Fruit fly (Drosophila melanogaster) whole organism, embryonic: ENCODE data around the gene ATPsynB.

Experiments
- Adf1 ChIP-seq: fragments of 200-800 bp; sonication (Bioruptor generic); IDR thresholded peaks from 2 replicates; pipeline ENCODE4 v1.3.6; 2022; ENCODE audit warnings: missing biosample characterization, missing genetic modification characterization
- CG10979 ChIP-seq: fragments of 200-800 bp; sonication (Bioruptor generic); optimal IDR thresholded peaks from 2 replicates; lab custom pipeline; 2018; ENCODE audit warnings: missing biosample characterization, mild to moderate bottlenecking, missing genetic modification characterization, moderate library complexity
- CG11695 ChIP-seq: fragments of 200-800 bp; sonication (Bioruptor generic); IDR thresholded peaks from 3 replicates; pipeline ENCODE4 v1.3.6; 2022; ENCODE audit warnings: missing biosample characterization, missing genetic modification characterization
- CG13894 ChIP-seq: fragments of 200-800 bp; sonication (Bioruptor generic); optimal IDR thresholded peaks from 3 replicates; lab custom pipeline; 2018; ENCODE audit warnings: missing biosample characterization, mild to moderate bottlenecking, missing genetic modification characterization, moderate library complexity
- CG15601 ChIP-seq: fragments of 200-800 bp; sonication (Bioruptor generic); optimal IDR thresholded peaks from 3 replicates; lab custom pipeline; 2019; ENCODE audit warnings: missing biosample characterization, mild to moderate bottlenecking, missing genetic modification characterization, moderate library complexity
- CG18476 ChIP-seq: fragments of 200-800 bp; sonication (Bioruptor generic); optimal IDR thresholded peaks from 2 replicates; lab custom pipeline; 2016; ENCODE audit warnings: missing biosample characterization, mild to moderate bottlenecking, missing genetic modification characterization
- CG18599 ChIP-seq: fragments of 200-800 bp; sonication (Bioruptor generic); optimal IDR thresholded peaks from 3 replicates; lab custom pipeline; 2017; ENCODE audit warnings: missing biosample characterization, missing genetic modification characterization, mild to moderate bottlenecking, moderate library complexity, missing genetic modification reagents
- CG2120 ChIP-seq: fragments of 200-800 bp; sonication (Bioruptor generic); optimal IDR thresholded peaks from 3 replicates; lab custom pipeline; 2016; ENCODE audit warnings: missing biosample characterization, missing genetic modification characterization
- CG30431 ChIP-seq: fragments of 200-800 bp; sonication (Bioruptor generic); optimal IDR thresholded peaks from 2 replicates; lab custom pipeline; 2017; ENCODE audit warnings: missing biosample characterization, missing genetic modification characterization
- CG31224 ChIP-seq: fragments of 200-800 bp; sonication (Bioruptor generic); IDR thresholded peaks from 2 replicates; pipeline ENCODE4 v1.3.6; 2022; ENCODE audit warnings: missing biosample characterization, missing genetic modification characterization
- CG33213 ChIP-seq: fragments of 200-800 bp; sonication (Bioruptor generic); optimal IDR thresholded peaks from 3 replicates; lab custom pipeline; 2016; ENCODE audit warnings: missing biosample characterization, missing genetic modification characterization
- CG3407 ChIP-seq: fragments of 200-800 bp; sonication (Bioruptor generic); optimal IDR thresholded peaks from 2 replicates; lab custom pipeline; 2018; ENCODE audit warnings: missing biosample characterization, mild to moderate bottlenecking, missing genetic modification characterization
- CG43689 ChIP-seq: fragments of 200-800 bp; sonication (Bioruptor generic); IDR thresholded peaks from 2 replicates; pipeline ENCODE4 v1.3.6; 2022; ENCODE audit warnings: missing biosample characterization, missing genetic modification characterization
- CG4404 ChIP-seq: fragments of 200-800 bp; sonication (Bioruptor generic); IDR thresholded peaks from 2 replicates; pipeline ENCODE4 v1.3.6; 2022; ENCODE audit warnings: missing biosample characterization, missing genetic modification characterization
- CG5180 ChIP-seq: fragments of 200-800 bp; sonication (Bioruptor generic); optimal IDR thresholded peaks from 3 replicates; lab custom pipeline; 2017; ENCODE audit warnings: missing biosample characterization, missing genetic modification characterization, mild to moderate bottlenecking, moderate library complexity, missing genetic modification reagents
- CG6854 ChIP-seq: fragments of 200-800 bp; sonication (Bioruptor generic); optimal IDR thresholded peaks from 3 replicates; lab custom pipeline; 2017; ENCODE audit warnings: missing biosample characterization, mild to moderate bottlenecking, missing genetic modification characterization
- CG8924 ChIP-seq: fragments of 200-800 bp; optimal IDR thresholded peaks from 3 replicates; lab custom pipeline; 2019; ENCODE audit warnings: missing biosample characterization, mild to moderate bottlenecking, missing genetic modification characterization, moderate library complexity
- CG9437 ChIP-seq: fragments of 200-800 bp; sonication (Bioruptor generic); optimal IDR thresholded peaks from 2 replicates; lab custom pipeline; 2018; ENCODE audit warnings: missing biosample characterization, mild to moderate bottlenecking, missing genetic modification characterization
- CG9609 ChIP-seq: fragments of 200-800 bp; sonication (Bioruptor generic); optimal IDR thresholded peaks from 3 replicates; lab custom pipeline; 2016; ENCODE audit warnings: missing biosample characterization, missing genetic modification characterization
- CrebB ChIP-seq: fragments of 200-800 bp; sonication (Bioruptor generic); optimal IDR thresholded peaks from 3 replicates; lab custom pipeline; 2018; ENCODE audit warnings: missing biosample characterization, mild to moderate bottlenecking, missing genetic modification characterization
- D19B ChIP-seq: fragments of 200-800 bp; sonication (Bioruptor generic); optimal IDR thresholded peaks from 2 replicates; lab custom pipeline; 2017; ENCODE audit warnings: missing biosample characterization, mild to moderate bottlenecking, missing genetic modification characterization
- Dbx ChIP-seq: fragments of 200-800 bp; sonication (Bioruptor generic); IDR thresholded peaks from 3 replicates; pipeline ENCODE4 v1.3.6; 2022; ENCODE audit warnings: missing biosample characterization, missing genetic modification characterization
- E2f2 ChIP-seq: fragments of 200-800 bp; sonication (Bioruptor generic); IDR thresholded peaks from 2 replicates; pipeline ENCODE4 v1.3.6; 2022; ENCODE audit warnings: missing biosample characterization, missing genetic modification characterization
- Fer1 ChIP-seq: fragments of 200-800 bp; sonication (Bioruptor generic); optimal IDR thresholded peaks from 2 replicates; lab custom pipeline; 2017; ENCODE audit warnings: missing biosample characterization, mild to moderate bottlenecking, missing genetic modification characterization
- HLH54F ChIP-seq: fragments of 200-800 bp; sonication (Bioruptor generic); optimal IDR thresholded peaks from 3 replicates; lab custom pipeline; 2016; ENCODE audit warnings: missing biosample characterization, missing genetic modification characterization
- MBD-R2 ChIP-seq: fragments of 200-800 bp; sonication (Bioruptor generic); IDR thresholded peaks from 2 replicates; pipeline ENCODE4 v1.3.6; 2022; ENCODE audit warnings: missing biosample characterization, missing genetic modification characterization
- Mes4 ChIP-seq: fragments of 200-800 bp; sonication (Bioruptor generic); optimal IDR thresholded peaks from 2 replicates; lab custom pipeline; 2016; ENCODE audit warnings: missing biosample characterization, missing genetic modification characterization
- Sox102F ChIP-seq: fragments of 200-800 bp; sonication (Bioruptor generic); optimal IDR thresholded peaks from 2 replicates; lab custom pipeline; 2018; ENCODE audit warnings: missing biosample characterization, mild to moderate bottlenecking, missing genetic modification characterization, moderate library complexity
- TFAM ChIP-seq: fragments of 200-800 bp; sonication (Bioruptor generic); optimal IDR thresholded peaks from 2 replicates; lab custom pipeline; 2017; ENCODE audit warnings: missing biosample characterization, missing genetic modification characterization, inconsistent platforms
- Vsx1 ChIP-seq: fragments of 200-800 bp; sonication (Bioruptor generic); optimal IDR thresholded peaks from 2 replicates; lab custom pipeline; 2017; ENCODE audit warnings: missing biosample characterization, mild to moderate bottlenecking, missing genetic modification characterization, missing genetic modification reagents
- bigmax ChIP-seq: fragments of 200-800 bp; sonication (Bioruptor generic); optimal IDR thresholded peaks from 2 replicates; lab custom pipeline; 2018; ENCODE audit warnings: missing biosample characterization, mild to moderate bottlenecking, missing genetic modification characterization
- corto ChIP-seq: fragments of 200-800 bp; sonication (Bioruptor generic); optimal IDR thresholded peaks from 2 replicates; lab custom pipeline; 2016; ENCODE audit warnings: missing biosample characterization, mild to moderate bottlenecking, missing genetic modification characterization, moderate library complexity
- dm ChIP-seq: fragments of 200-800 bp; sonication (Bioruptor generic); optimal IDR thresholded peaks from 3 replicates; lab custom pipeline; 2016; ENCODE audit warnings: missing biosample characterization, missing genetic modification characterization
- dmrt99B ChIP-seq: fragments of 200-800 bp; sonication (Bioruptor generic); optimal IDR thresholded peaks from 2 replicates; lab custom pipeline; 2018; ENCODE audit warnings: missing biosample characterization, mild to moderate bottlenecking, missing genetic modification characterization, moderate library complexity
- ems ChIP-seq: fragments of 200-800 bp; sonication (Bioruptor generic); optimal IDR thresholded peaks from 3 replicates; lab custom pipeline; 2016; ENCODE audit warnings: missing biosample characterization, missing genetic modification characterization
- eyg ChIP-seq: fragments of 200-800 bp; sonication (Bioruptor generic); optimal IDR thresholded peaks from 3 replicates; lab custom pipeline; 2016; ENCODE audit warnings: missing biosample characterization, missing genetic modification characterization
- fru ChIP-seq: fragments of >200 bp; optimal IDR thresholded peaks from 2 replicates; lab custom pipeline; 2017
- gro ChIP-seq: fragments of 200-800 bp; sonication (Bioruptor generic); optimal IDR thresholded peaks from 2 replicates; lab custom pipeline; 2016; ENCODE audit warnings: missing biosample characterization, missing genetic modification characterization
- jing ChIP-seq: fragments of 200-800 bp; sonication (Bioruptor generic); optimal IDR thresholded peaks from 2 replicates; lab custom pipeline; 2018; ENCODE audit warnings: missing biosample characterization, mild to moderate bottlenecking, missing genetic modification characterization
- knrl ChIP-seq: fragments of 200-800 bp; sonication (Bioruptor generic); IDR thresholded peaks from 3 replicates; pipeline ENCODE4 v1.3.6; 2022; ENCODE audit warnings: missing biosample characterization, missing genetic modification characterization; ENCODE audit not compliant: partially characterized antibody
- lab ChIP-seq: fragments of 200-800 bp; sonication (Bioruptor generic); optimal IDR thresholded peaks from 3 replicates; lab custom pipeline; 2017; ENCODE audit warnings: missing biosample characterization, missing genetic modification characterization, mild to moderate bottlenecking, moderate library complexity, missing genetic modification reagents
- mld ChIP-seq: fragments of 200-800 bp; sonication (Bioruptor generic); IDR thresholded peaks from 3 replicates; pipeline ENCODE4 v1.3.6; 2022; ENCODE audit warnings: missing biosample characterization, missing genetic modification characterization; ENCODE audit not compliant: partially characterized antibody
- pita ChIP-seq: fragments of 200-800 bp; sonication (Bioruptor generic); optimal IDR thresholded peaks from 2 replicates; lab custom pipeline; 2017; ENCODE audit warnings: missing biosample characterization, mild to moderate bottlenecking, missing genetic modification characterization
- psq ChIP-seq: fragments of 200-800 bp; sonication (Bioruptor generic); optimal IDR thresholded peaks from 2 replicates; lab custom pipeline; 2017; ENCODE audit warnings: missing biosample characterization, missing genetic modification characterization
- scrt ChIP-seq: fragments of 200-800 bp; sonication (Bioruptor generic); optimal IDR thresholded peaks from 2 replicates; lab custom pipeline; 2018; ENCODE audit warnings: missing biosample characterization, mild to moderate bottlenecking, missing genetic modification characterization, moderate library complexity
- sens ChIP-seq: fragments of 200-800 bp; sonication (Bioruptor generic); peaks from one replicate; lab custom pipeline; 2016; ENCODE audit warnings: missing biosample characterization, missing genetic modification characterization
- slbo ChIP-seq: fragments of 200-800 bp; sonication (Bioruptor generic); IDR thresholded peaks from 2 replicates; pipeline ENCODE4 v1.3.6; 2022; ENCODE audit warnings: missing biosample characterization, missing genetic modification characterization
- sob ChIP-seq: fragments of 200-800 bp; sonication (Bioruptor generic); IDR thresholded peaks from 2 replicates; pipeline ENCODE4 v1.3.6; 2022; ENCODE audit warnings: missing biosample characterization, missing genetic modification characterization
- sqz ChIP-seq: fragments of 200-800 bp; sonication (Bioruptor generic); optimal IDR thresholded peaks from 3 replicates; lab custom pipeline; 2018; ENCODE audit warnings: missing biosample characterization, mild to moderate bottlenecking, missing genetic modification characterization

ATPsynB gene

dm6 chr3L:9718929-9719328 lies 10.9 kb upstream of the ATPsynB start, which contains the start of the genes CG18178 and CG14174 (continued):
- no peak for TF ChIP-seq dmrt99B (tag; lab: Kevin White, UChicago)
- no peak for TF ChIP-seq TFAM (GFP tag; lab: Kevin White, UChicago)
- TF ChIP-seq bigmax (GFP tag; lab: Kevin White, UChicago), result no peak
- TF ChIP-seq CG6854, result no peak
- peak; percentile 80 for TF ChIP-seq sob (GFP tag; lab: Robert Waterston, UW)
- TF ChIP-seq Adf1 (GFP tag; lab: Robert Waterston, UW), result no peak
- peak; percentile 74 for TF ChIP-seq CG10979
- peak; percentile 78 for TF ChIP-seq CG13894
- TF ChIP-seq CG18476 (GFP tag; lab: Kevin White, UChicago), result peak; percentile 38
- no peak for TF ChIP-seq CG33213 (GFP tag; lab: Kevin White, UChicago)
- peak; percentile 67 for TF ChIP-seq CG2120 (GFP tag; lab: Kevin White, UChicago)
- peak; percentile 56 for TF ChIP-seq E2f2 (GFP tag; lab: Robert Waterston, UW)
- peak; percentile 14 for TF ChIP-seq CrebB (tag; lab: Kevin White, UChicago)
- TF ChIP-seq HLH54F, result no peak
- TF ChIP-seq CG18599 (GFP tag; lab: Kevin White, UChicago), result peak; percentile 73
- peak; percentile 25 for TF ChIP-seq CG30431
- peak; percentile 62 for TF ChIP-seq CG4404 (GFP tag; lab: Robert Waterston, UW)
- no peak for TF ChIP-seq mld
- peak; percentile 80 for TF ChIP-seq CG8924
- TF ChIP-seq sqz (GFP tag; lab: Kevin White, UChicago), result no peak
- peak; percentile 12 for TF ChIP-seq psq (GFP tag; lab: Kevin White, UChicago)
- peak; percentile 69 for TF ChIP-seq CG15601 (tag; lab: Kevin White, UChicago)
- TF ChIP-seq CG9609 (GFP tag; lab: Kevin White, UChicago), result no peak
- TF ChIP-seq ems, result no peak
- TF ChIP-seq Mes4 (GFP tag; lab: Kevin White, UChicago), result no peak
- no peak for TF ChIP-seq CG5180 (GFP tag; lab: Kevin White, UChicago)
- TF ChIP-seq eyg (GFP tag; lab: Kevin White, UChicago), result no peak
- TF ChIP-seq Sox102F (GFP tag; lab: Kevin White, UChicago), result peak; percentile 71
- no peak for TF ChIP-seq pita (GFP tag; lab: Kevin White, UChicago)
- peak; percentile 88 for TF ChIP-seq MBD-R2 (GFP tag; lab: Robert Waterston, UW)
- peak; percentile 89 for TF ChIP-seq sens (GFP tag; lab: Kevin White, UChicago)
- peak; percentile 14; the same call in 1 of the 2 replicates for TF ChIP-seq CG31224 (GFP tag; lab: Robert Waterston, UW)
- TF ChIP-seq dm, result peak; percentile 84
- no peak for TF ChIP-seq CG3407 (GFP tag; lab: Kevin White, UChicago)
- no peak for TF ChIP-seq D19B (GFP tag; lab: Kevin White, UChicago)
- 0 out of 3 replicates have a peak, but pooled peaks have one; percentile 26 for TF ChIP-seq knrl (GFP tag; lab: Robert Waterston, UW)
- TF ChIP-seq scrt, result no peak
- peak; percentile 78 for TF ChIP-seq Fer1
- TF ChIP-seq fru (lab: Kevin White, UChicago), result no peak
- peak; percentile 49; the same call in 1 of the 3 replicates for TF ChIP-seq CG11695 (GFP tag; lab: Robert Waterston, UW)
- TF ChIP-seq corto (GFP tag; lab: Kevin White, UChicago), result no peak
- TF ChIP-seq CG43689 (GFP tag; lab: Robert Waterston, UW), result no peak
- TF ChIP-seq Dbx (GFP tag; lab: Robert Waterston, UW), result peak; percentile 70; the same call in 2 of the 3 replicates
- TF ChIP-seq CG9437, result peak; percentile 48
- TF ChIP-seq lab (GFP tag; lab: Kevin White, UChicago), result no peak
- peak; percentile 83 for TF ChIP-seq slbo (GFP tag; lab: Robert Waterston, UW)
- peak; percentile 11 for TF ChIP-seq jing (GFP tag; lab: Kevin White, UChicago)
- no peak for TF ChIP-seq gro (GFP tag; lab: Kevin White, UChicago)
- TF ChIP-seq Vsx1 (GFP tag; lab: Kevin White, UChicago), result no peak
- TF ChIP-seq, all 482 proteins: peak for 239
